Worm (Caenorhabditis elegans): ENCODE data around the gene let-721.

ce11 chrIII:6476380-6476779 is 29.7 kb upstream of the let-721 start:
- TF ChIP-seq F13C5.2 (tag; optimal IDR thresholded peaks at IDR 0.05) (no peak), ets-7 (tag; optimal IDR thresholded peaks at IDR 0.05) (no peak), ama-1 (optimal IDR thresholded peaks at IDR 0.05) (no peak), hmbx-1 (tag; optimal IDR thresholded peaks at IDR 0.05) (no peak), pes-1 (GFP tag; IDR thresholded peaks at IDR 0.05) (no peak), B0310.2 (tag; optimal IDR thresholded peaks at IDR 0.05) (no peak), tbx-37 (GFP tag; conservative IDR thresholded peaks at IDR 0.05) (no peak)
